Worm (Caenorhabditis elegans): Measurements from ENCODE around the gene R05D8.11.

R05D8.11 gene

DNA sequence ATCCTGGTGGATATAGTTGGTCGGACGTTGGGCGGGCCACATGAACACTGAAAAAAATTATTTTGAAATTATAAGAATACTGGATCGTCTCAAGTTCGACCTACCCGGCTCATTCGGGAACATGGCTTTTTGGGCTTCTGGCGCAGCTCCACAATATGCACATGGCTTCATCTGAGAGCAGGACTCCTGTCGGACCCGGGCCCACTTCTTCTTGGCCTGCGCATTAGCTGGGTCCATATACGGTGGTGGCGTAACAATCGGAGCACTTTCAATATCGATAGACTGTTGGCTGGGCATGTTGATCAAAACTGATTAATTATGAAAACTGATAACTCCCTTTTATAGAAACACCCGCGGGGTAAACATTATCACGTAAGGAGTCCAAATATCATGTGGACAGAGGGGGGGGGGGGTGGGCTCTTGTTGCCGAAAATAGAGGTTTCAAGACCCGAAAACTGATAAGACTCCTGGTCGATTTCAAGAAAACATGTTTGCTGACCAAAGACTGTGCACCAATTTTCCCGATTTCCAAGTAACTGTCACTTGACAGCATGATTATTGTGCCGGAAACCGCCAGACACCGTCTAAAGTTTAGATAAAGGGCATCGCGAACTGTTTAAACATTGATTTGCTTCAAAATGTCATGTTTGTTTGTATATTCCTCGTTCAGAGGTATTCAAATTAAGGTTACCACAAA lies 49.8 kb downstream of the R05D8.11 start, which contains the start of gene dod-3:
TSS of gene dod-3 (minus strand) at position 315 of the 697 bp plus-strand sequence.
- no peak for TF ChIP-seq unc-62 (GFP tag; optimal IDR thresholded peaks at IDR 0.05)
